Worm (Caenorhabditis elegans): ENCODE results near the gene E04F6.8.
A peak's percentile ranks its signal among the peaks of the same experiment; 100 is the strongest.

E04F6.8 gene

DNA sequence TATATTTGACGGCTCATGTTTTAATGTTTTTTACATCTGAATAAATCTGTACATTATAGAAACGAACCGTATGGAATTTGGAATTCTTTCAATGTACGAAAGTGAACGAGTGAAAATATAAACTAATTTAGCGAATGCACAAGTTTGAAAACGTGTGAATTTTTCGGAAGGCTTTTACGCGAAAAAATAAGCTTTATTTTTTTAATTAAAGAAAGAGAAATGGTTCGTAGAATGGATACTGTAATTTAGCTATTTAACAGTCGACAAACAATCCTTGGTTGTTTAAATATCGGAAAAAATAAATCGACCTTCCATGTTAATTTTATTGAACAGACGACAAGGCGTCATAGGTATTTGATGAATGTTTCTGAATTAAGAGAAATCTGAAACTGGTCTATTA lies 15.6 kb downstream of the E04F6.8 start, which contains the start of gene acdh-12:
acdh-12 (minus strand) TSS at position 101 of the 400 bp plus-strand sequence.
- TF ChIP-seq R02D3.7 (tag; optimal IDR thresholded peaks at IDR 0.05) (no peak), nhr-111 (GFP tag; optimal IDR thresholded peaks at IDR 0.05) (no peak), mdt-29 (GFP tag; IDR thresholded peaks at IDR 0.05) (no peak), madf-5 (GFP tag; IDR thresholded peaks at IDR 0.05) (no peak), ceh-44 (GFP tag; IDR thresholded peaks at IDR 0.05) (no peak), lir-3 (tag; optimal IDR thresholded peaks at IDR 0.05) (no peak), spr-3 (GFP tag; optimal IDR thresholded peaks at IDR 0.05) (no peak), ceh-82 (tag; optimal IDR thresholded peaks at IDR 0.05) (no peak), egl-27 (tag; optimal IDR thresholded peaks at IDR 0.05) (no peak), ceh-28 (tag; optimal IDR thresholded peaks at IDR 0.05) (no peak)

- TF ChIP-seq egl-27 (tag; optimal IDR thresholded peaks at IDR 0.05) (no peak), ces-1 (GFP tag; optimal IDR thresholded peaks at IDR 0.05) (no peak), ctbp-1 (GFP tag; IDR thresholded peaks at IDR 0.05) (no peak)
These were observed 22.1 kb downstream of the E04F6.8 start, which contains the start of gene E04F6.4 for ce11 chrII:7189120-7189519. Gene E04F6.4, plus strand, starts transcription at chrII:7189420.

ce11 chrII:7187110-7187509 lies 24.1 kb downstream of the E04F6.8 start, which contains the start of gene C27H5.6:
Gene C27H5.6, minus strand, starts transcription at chrII:7187210.
- TF ChIP-seq F10B5.3 (tag; optimal IDR thresholded peaks at IDR 0.05) (no peak), egl-43 (GFP tag; IDR thresholded peaks at IDR 0.05) (no peak), madf-5 (GFP tag; IDR thresholded peaks at IDR 0.05) (no peak), zip-11 (GFP tag; IDR thresholded peaks at IDR 0.05) (no peak), lin-13 (GFP tag; optimal IDR thresholded peaks at IDR 0.05) (no peak), mes-2 (tag; optimal IDR thresholded peaks at IDR 0.05; ENCODE audit: poor library complexity, severe bottlenecking) (no peak), lin-38 (GFP tag; IDR thresholded peaks at IDR 0.05) (no peak), hlh-11 (tag; optimal IDR thresholded peaks at IDR 0.05) (no peak), mdt-29 (GFP tag; IDR thresholded peaks at IDR 0.05) (no peak), ctbp-1 (GFP tag; IDR thresholded peaks at IDR 0.05) (no peak)

DNA sequence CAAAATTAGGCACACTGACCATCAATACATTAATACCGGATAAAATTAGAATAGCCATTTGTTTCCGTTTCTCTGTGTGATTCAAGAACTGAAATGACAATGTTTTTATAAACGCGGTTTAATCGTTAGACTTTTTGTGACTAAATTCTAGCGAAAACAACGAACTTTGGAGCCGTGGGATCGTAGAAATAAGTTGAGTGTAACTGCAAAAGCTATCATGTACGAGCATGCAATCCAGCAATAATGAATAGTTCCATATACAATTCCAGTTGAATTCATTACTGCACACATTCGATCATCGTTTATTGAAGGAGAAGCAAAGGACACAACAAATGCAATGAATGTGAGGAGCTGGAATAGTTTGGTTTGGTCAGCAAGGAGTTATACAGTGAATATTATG lies 25.1 kb downstream of the E04F6.8 start:
- TF ChIP-seq ztf-7 (tag; optimal IDR thresholded peaks at IDR 0.05) (no peak), unc-62 (GFP tag; optimal IDR thresholded peaks at IDR 0.05 in 1 of 2) (peak in 1 of 2 experiments; percentile 97), unc-62 (tag; optimal IDR thresholded peaks at IDR 0.05) (no peak), Y75B8A.6 (GFP tag; IDR thresholded peaks at IDR 0.05) (no peak), ceh-62 (tag; optimal IDR thresholded peaks at IDR 0.05) (no peak), aha-1 (tag) (peak; percentile 26)

- TF ChIP-seq ztf-11 (tag; optimal IDR thresholded peaks at IDR 0.05) (no peak), lin-39 (tag; optimal IDR thresholded peaks at IDR 0.05) (no peak), ztf-7 (tag; optimal IDR thresholded peaks at IDR 0.05) (peak; percentile 40), ama-1 (optimal IDR thresholded peaks at IDR 0.05) (no peak), cey-2 (tag; optimal IDR thresholded peaks at IDR 0.05; ENCODE audit: borderline replicate concordance, insufficient read depth) (no peak), madf-9 (GFP tag; conservative IDR thresholded peaks at IDR 0.05) (peak; percentile 76), zfp-3 (GFP tag; conservative IDR thresholded peaks at IDR 0.05) (peak; percentile 63; the same call in 1 of the 2 replicates), aha-1 (tag) (peak; percentile 67), hif-1 (tag; optimal IDR thresholded peaks at IDR 0.05) (peak in 1 of 2 experiments; percentile 69), pqm-1 (tag; optimal IDR thresholded peaks at IDR 0.05) (no peak), mxl-3 (GFP tag; optimal IDR thresholded peaks at IDR 0.05) (peak; percentile 53), Y105C5A.15 (GFP tag; IDR thresholded peaks at IDR 0.05) (0 out of 2 replicates have a peak, but pooled peaks have one; percentile 68), F26F4.8 (GFP tag; conservative IDR thresholded peaks at IDR 0.05) (peak; percentile 94), dmd-6 (GFP tag; IDR thresholded peaks at IDR 0.05) (peak; percentile 73), nhr-102 (tag; optimal IDR thresholded peaks at IDR 0.05) (peak; percentile 76), mdt-29 (GFP tag; IDR thresholded peaks at IDR 0.05) (peak; percentile 85), nhr-76 (tag; optimal IDR thresholded peaks at IDR 0.05) (no peak), lin-1 (GFP tag; IDR thresholded peaks at IDR 0.05) (peak; percentile 94), hmg-1.1 (GFP tag; IDR thresholded peaks at IDR 0.05) (peak; percentile 95), nhr-42 (GFP tag; IDR thresholded peaks at IDR 0.05) (peak; percentile 69; the same call in 1 of the 2 replicates), daf-8 (GFP tag; IDR thresholded peaks at IDR 0.05) (peak; percentile 24; the same call in 1 of the 2 replicates), lin-38 (GFP tag; IDR thresholded peaks at IDR 0.05) (peak; percentile 87)
These were observed 27.5 kb downstream of the E04F6.8 start, which contains the start of gene pdl-1 for ce11 chrII:7183493-7184272. Gene pdl-1, plus strand, starts transcription at chrII:7183801.

All from whole organism, L4 larva.